Fruit fly (Drosophila melanogaster) whole organism, wandering third instar larva: ENCODE data around the gene CG5399.

ENCODE experiments used
- lola ChIP-seq: fragments of >200 bp; optimal IDR thresholded peaks from 2 replicates; lab custom pipeline; 2017; ENCODE audit warnings: missing biosample characterization, missing genetic modification characterization
- pan ChIP-seq: fragments of >200 bp; optimal IDR thresholded peaks from 2 replicates; lab custom pipeline; 2017
- rgr ChIP-seq: fragments of 200-800 bp; sonication (Bioruptor generic); optimal IDR thresholded peaks from 3 replicates; lab custom pipeline; 2016; ENCODE audit warnings: missing biosample characterization, mild to moderate bottlenecking, missing genetic modification characterization
- usp ChIP-seq: fragments of >200 bp; optimal IDR thresholded peaks from 2 replicates; lab custom pipeline; 2017; ENCODE audit warnings: missing biosample characterization, missing genetic modification characterization

DNA sequence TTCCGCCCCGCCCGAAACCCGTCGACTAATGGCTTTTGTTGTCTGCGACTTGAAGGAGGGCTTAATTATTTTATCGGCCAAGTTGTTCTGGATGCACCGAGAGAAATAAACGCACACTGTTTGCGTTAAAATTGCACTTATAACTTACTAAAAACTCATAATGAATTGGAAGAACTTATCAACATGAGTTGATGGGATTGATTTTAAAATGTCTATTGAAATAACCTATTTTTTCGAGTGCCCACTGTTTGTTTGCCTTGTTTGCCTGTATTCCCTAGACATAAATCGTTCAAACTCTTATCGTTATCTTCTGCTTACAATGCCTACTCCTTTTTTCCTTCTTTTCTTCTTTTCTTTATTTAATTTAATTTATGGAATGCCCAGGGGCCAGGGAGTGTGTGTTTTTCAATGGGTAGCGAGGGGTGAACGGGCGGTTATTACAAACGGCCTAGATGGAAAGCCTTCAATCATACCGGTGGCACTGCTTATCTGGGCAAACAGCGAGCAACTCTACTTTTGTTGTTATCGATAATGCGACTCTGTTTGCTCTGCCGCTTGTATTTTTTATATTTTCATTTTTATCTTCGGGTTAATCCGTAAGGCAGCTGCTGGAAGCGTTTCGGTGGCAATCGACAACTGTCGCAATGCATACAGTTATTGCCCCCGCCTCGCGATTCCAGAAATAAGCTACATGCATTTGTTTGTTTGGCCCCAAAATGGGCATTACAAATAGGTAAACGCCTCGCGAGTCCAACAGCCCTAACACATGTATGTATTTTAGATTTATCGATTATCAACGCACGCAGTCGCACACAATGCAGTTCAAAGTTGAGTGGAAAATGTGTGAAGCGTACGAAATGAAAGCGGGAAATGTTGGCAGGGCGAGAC, 18.6 kb upstream of the CG5399 start:
- TF ChIP-seq pan (lab: Kevin White, UChicago), result no peak
- TF ChIP-seq usp, result no peak
- TF ChIP-seq rgr (GFP tag; lab: Kevin White, UChicago), result no peak
- TF ChIP-seq lola (GFP tag; lab: Kevin White, UChicago), result no peak
